Fruit fly (Drosophila melanogaster): ENCODE measurements around the gene asun.

asun gene

DNA sequence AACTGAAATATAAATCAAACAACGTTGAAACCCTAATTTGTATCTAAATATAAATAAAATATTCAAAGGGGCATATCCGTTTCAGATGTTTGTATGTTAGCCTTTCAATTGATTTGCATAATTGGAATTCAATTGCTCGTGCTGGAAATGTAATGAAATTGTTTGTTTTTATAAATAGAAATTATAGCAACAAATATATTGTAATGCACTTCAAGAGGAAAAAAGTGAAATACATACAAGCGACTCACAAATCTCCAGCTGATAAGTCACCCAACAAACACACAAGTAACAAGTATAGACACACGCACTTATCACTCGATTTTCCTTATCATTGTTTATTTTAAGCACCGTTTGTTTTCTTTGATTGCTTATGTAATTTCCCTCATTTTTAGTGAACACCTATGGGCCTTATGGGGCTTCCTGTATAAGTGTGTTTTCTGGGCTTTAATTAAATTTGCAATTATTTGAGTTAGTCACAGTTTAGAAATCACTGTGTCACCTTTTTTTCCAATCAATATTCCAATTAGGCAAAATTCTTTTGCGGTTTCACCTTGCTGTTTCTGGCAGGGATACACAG is 21.6 kb downstream of the asun start:
- peak; percentile 48 for TF ChIP-seq Eip78C (GFP tag)
- peak; percentile 84 for TF ChIP-seq vri (GFP tag; optimal IDR thresholded peaks at IDR 0.05)
- TF ChIP-seq Sox102F (GFP tag; optimal IDR thresholded peaks at IDR 0.05) = no peak
- no peak for TF ChIP-seq CG16779 (tag; optimal IDR thresholded peaks at IDR 0.05)
- TF ChIP-seq CG8119 (GFP tag; IDR thresholded peaks at IDR 0.05) = no peak
- TF ChIP-seq Hr4 (GFP tag; optimal IDR thresholded peaks at IDR 0.05) = peak; percentile 14
- TF ChIP-seq salr (GFP tag; optimal IDR thresholded peaks at IDR 0.05) = no peak
- TF ChIP-seq fkh (GFP tag; optimal IDR thresholded peaks at IDR 0.05) = peak; percentile 79
- TF ChIP-seq cyc (GFP tag; optimal IDR thresholded peaks at IDR 0.05) = no peak
- no peak for TF ChIP-seq CG6808 (GFP tag; optimal IDR thresholded peaks at IDR 0.05)
- TF ChIP-seq ss (GFP tag; optimal IDR thresholded peaks at IDR 0.05) = no peak
- no peak for TF ChIP-seq CG10669 (GFP tag; optimal IDR thresholded peaks at IDR 0.05)
- no peak for TF ChIP-seq CG3919 (GFP tag; optimal IDR thresholded peaks at IDR 0.05)
- no peak for TF ChIP-seq fd85E (GFP tag; optimal IDR thresholded peaks at IDR 0.05)

DNA sequence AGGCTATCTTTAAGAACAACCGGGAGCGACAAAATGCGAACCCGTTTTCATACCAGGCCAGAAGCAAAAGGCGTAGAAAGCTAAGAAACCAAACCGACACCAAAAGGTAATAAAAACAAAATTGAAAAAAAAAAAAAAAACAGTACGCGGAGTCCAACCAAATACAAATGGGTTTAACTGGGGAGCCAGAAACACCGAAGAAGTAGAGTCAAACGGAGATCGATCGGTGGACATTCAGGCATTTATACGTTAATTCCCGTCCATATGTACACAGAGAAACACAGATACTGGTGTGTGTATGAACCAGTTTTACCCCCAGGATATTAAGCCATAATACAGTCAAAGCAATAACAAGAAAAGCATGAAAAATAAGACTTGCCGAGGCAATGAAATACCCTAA is 23.1 kb downstream of the asun start:
- TF ChIP-seq CG11902 (GFP tag; optimal IDR thresholded peaks at IDR 0.05) = no peak
- TF ChIP-seq Met (GFP tag; optimal IDR thresholded peaks at IDR 0.05) = no peak
- TF ChIP-seq salr (GFP tag; optimal IDR thresholded peaks at IDR 0.05) = no peak
- no peak for TF ChIP-seq CG31627 (GFP tag; optimal IDR thresholded peaks at IDR 0.05)
- no peak for TF ChIP-seq fd59A (GFP tag; optimal IDR thresholded peaks at IDR 0.05)
- no peak for TF ChIP-seq acj6 (GFP tag; optimal IDR thresholded peaks at IDR 0.05)
- TF ChIP-seq CG32006 (GFP tag; optimal IDR thresholded peaks at IDR 0.05) = no peak
- no peak for TF ChIP-seq eg (GFP tag; IDR thresholded peaks at IDR 0.05)
- TF ChIP-seq spab (GFP tag; optimal IDR thresholded peaks at IDR 0.05) = peak; percentile 8
- no peak for TF ChIP-seq CG7368 (GFP tag; optimal IDR thresholded peaks at IDR 0.05)
- TF ChIP-seq CG8319 (GFP tag; optimal IDR thresholded peaks at IDR 0.05) = no peak
- no peak for TF ChIP-seq CG4318 (GFP tag; optimal IDR thresholded peaks at IDR 0.05)
- TF ChIP-seq ss (GFP tag; optimal IDR thresholded peaks at IDR 0.05) = peak; percentile 7 to 26
- no peak for TF ChIP-seq cyc (GFP tag; optimal IDR thresholded peaks at IDR 0.05)
- TF ChIP-seq CG15336 (GFP tag; IDR thresholded peaks at IDR 0.05) = 0 out of 2 replicates have a peak, but pooled peaks have one; percentile 8
- TF ChIP-seq OdsH (GFP tag; optimal IDR thresholded peaks at IDR 0.05) = no peak
- TF ChIP-seq CG10669 (GFP tag; optimal IDR thresholded peaks at IDR 0.05) = no peak
- no peak for TF ChIP-seq pdm3 (GFP tag; optimal IDR thresholded peaks at IDR 0.05)
- no peak for TF ChIP-seq CG11294 (GFP tag; IDR thresholded peaks at IDR 0.05)
- peak; percentile 11 for TF ChIP-seq CG6854 (GFP tag; optimal IDR thresholded peaks at IDR 0.05)
- TF ChIP-seq CG11762 (GFP tag; optimal IDR thresholded peaks at IDR 0.05; ENCODE audit: insufficient read depth) = no peak
- no peak for TF ChIP-seq fkh (GFP tag; optimal IDR thresholded peaks at IDR 0.05)
- peak; percentile 38 for TF ChIP-seq dsx (GFP tag; optimal IDR thresholded peaks at IDR 0.05; ENCODE audit: poor library complexity, severe bottlenecking)
- no peak for TF ChIP-seq CG6276 (GFP tag; optimal IDR thresholded peaks at IDR 0.05)
- peak; percentile 60 for TF ChIP-seq CG9139 (GFP tag; optimal IDR thresholded peaks at IDR 0.05)
- peak; percentile 20 for TF ChIP-seq Sox102F (GFP tag; optimal IDR thresholded peaks at IDR 0.05)
- no peak for TF ChIP-seq CG8632 (GFP tag; optimal IDR thresholded peaks at IDR 0.05)
- no peak for TF ChIP-seq Eip75B (GFP tag; optimal IDR thresholded peaks at IDR 0.05)
- TF ChIP-seq CG6792 (GFP tag; optimal IDR thresholded peaks at IDR 0.05) = no peak
- no peak for TF ChIP-seq Lpt (GFP tag; optimal IDR thresholded peaks at IDR 0.05)
- TF ChIP-seq CG6808 (GFP tag; optimal IDR thresholded peaks at IDR 0.05) = peak; percentile 50
- TF ChIP-seq Sox15 (GFP tag; optimal IDR thresholded peaks at IDR 0.05) = no peak
- no peak for TF ChIP-seq CG16779 (tag; optimal IDR thresholded peaks at IDR 0.05)
- TF ChIP-seq Smox (GFP tag; optimal IDR thresholded peaks at IDR 0.05) = no peak
- TF ChIP-seq Ets96B (tag; optimal IDR thresholded peaks at IDR 0.05) = no peak
- no peak for TF ChIP-seq Ets21C (GFP tag; optimal IDR thresholded peaks at IDR 0.05)
- no peak for TF ChIP-seq esn (GFP tag; optimal IDR thresholded peaks at IDR 0.05)
- TF ChIP-seq Hr4 (GFP tag; optimal IDR thresholded peaks at IDR 0.05) = no peak
- 0 out of 3 replicates have a peak, but pooled peaks have one; percentile 26 for TF ChIP-seq CG8119 (GFP tag; IDR thresholded peaks at IDR 0.05)
- TF ChIP-seq lz (GFP tag; optimal IDR thresholded peaks at IDR 0.05) = no peak
- TF ChIP-seq Sox14 (GFP tag; optimal IDR thresholded peaks at IDR 0.05) = no peak
- TF ChIP-seq Eip78C (GFP tag) = no peak
- TF ChIP-seq dac (GFP tag; optimal IDR thresholded peaks at IDR 0.05) = no peak
- no peak for TF ChIP-seq Blimp-1 (GFP tag; optimal IDR thresholded peaks at IDR 0.05)
